Worm (Caenorhabditis elegans): ENCODE data around the gene ard-1.

Gene ard-1

ce11 chrIV:11146962-11147470 is 15.9 kb downstream of the ard-1 start, which contains the start of gene pigq-1 (continued):
- TF ChIP-seq hrde-1 (tag; optimal IDR thresholded peaks at IDR 0.05; ENCODE audit: borderline replicate concordance) (peak; percentile 90), B0336.3 (GFP tag; IDR thresholded peaks at IDR 0.05) (peak; percentile 81; the same call in 1 of the 2 replicates), tlf-1 (GFP tag; optimal IDR thresholded peaks at IDR 0.05) (peak; percentile 80), nhr-27 (tag; optimal IDR thresholded peaks at IDR 0.05) (peak; percentile 30), let-607 (tag; optimal IDR thresholded peaks at IDR 0.05) (peak in 1 of 2 experiments; percentile 34), F10E7.11 (tag; optimal IDR thresholded peaks at IDR 0.05) (peak; percentile 37), dpff-1 (tag; optimal IDR thresholded peaks at IDR 0.05) (peak; percentile 95), snpc-1.1 (tag; optimal IDR thresholded peaks at IDR 0.05; ENCODE audit: insufficient read depth) (peak; percentile 51), gei-17 (GFP tag; optimal IDR thresholded peaks at IDR 0.05) (no peak), die-1 (tag; optimal IDR thresholded peaks at IDR 0.05) (peak; percentile 61), ceh-79 (tag; optimal IDR thresholded peaks at IDR 0.05) (no peak), F39B2.1 (GFP tag; IDR thresholded peaks at IDR 0.05) (peak; percentile 47; the same call in 1 of the 2 replicates), snpc-1.3 (tag; optimal IDR thresholded peaks at IDR 0.05; ENCODE audit: insufficient read depth) (peak; percentile 72), atf-7 (tag; optimal IDR thresholded peaks at IDR 0.05) (peak; percentile 71), egrh-3 (GFP tag; IDR thresholded peaks at IDR 0.05) (no peak), cebp-1 (GFP tag; IDR thresholded peaks at IDR 0.05) (no peak), cebp-1 (tag; optimal IDR thresholded peaks at IDR 0.05) (peak; percentile 35), madf-10 (tag; optimal IDR thresholded peaks at IDR 0.05) (peak; percentile 33), sptf-2 (GFP tag; optimal IDR thresholded peaks at IDR 0.05) (no peak), zim-3 (tag; optimal IDR thresholded peaks at IDR 0.05) (peak; percentile 38), F33H1.4 (GFP tag; IDR thresholded peaks at IDR 0.05) (no peak), ceh-100 (GFP tag; IDR thresholded peaks at IDR 0.05) (0 out of 2 replicates have a peak, but pooled peaks have one; percentile 25), him-1 (tag; optimal IDR thresholded peaks at IDR 0.05) (peak; percentile 56), ZK185.1 (tag; optimal IDR thresholded peaks at IDR 0.05; ENCODE audit: poor library complexity, severe bottlenecking) (peak; percentile 83), hmg-20 (GFP tag; IDR thresholded peaks at IDR 0.05) (no peak), repo-1 (tag; optimal IDR thresholded peaks at IDR 0.05) (peak; percentile 78), snpc-4 (GFP tag; optimal IDR thresholded peaks at IDR 0.05) (no peak), snpc-4 (tag; optimal IDR thresholded peaks at IDR 0.05) (peak in 2 of 4 experiments; percentile 47 to 48), aptf-2 (GFP tag; conservative IDR thresholded peaks at IDR 0.05) (no peak), lin-35 (GFP tag; optimal IDR thresholded peaks at IDR 0.05) (peak in 2 of 3 experiments; percentile 23 to 58), athp-1 (tag; optimal IDR thresholded peaks at IDR 0.05) (peak; percentile 52), egl-44 (GFP tag; IDR thresholded peaks at IDR 0.05) (no peak)

DNA sequence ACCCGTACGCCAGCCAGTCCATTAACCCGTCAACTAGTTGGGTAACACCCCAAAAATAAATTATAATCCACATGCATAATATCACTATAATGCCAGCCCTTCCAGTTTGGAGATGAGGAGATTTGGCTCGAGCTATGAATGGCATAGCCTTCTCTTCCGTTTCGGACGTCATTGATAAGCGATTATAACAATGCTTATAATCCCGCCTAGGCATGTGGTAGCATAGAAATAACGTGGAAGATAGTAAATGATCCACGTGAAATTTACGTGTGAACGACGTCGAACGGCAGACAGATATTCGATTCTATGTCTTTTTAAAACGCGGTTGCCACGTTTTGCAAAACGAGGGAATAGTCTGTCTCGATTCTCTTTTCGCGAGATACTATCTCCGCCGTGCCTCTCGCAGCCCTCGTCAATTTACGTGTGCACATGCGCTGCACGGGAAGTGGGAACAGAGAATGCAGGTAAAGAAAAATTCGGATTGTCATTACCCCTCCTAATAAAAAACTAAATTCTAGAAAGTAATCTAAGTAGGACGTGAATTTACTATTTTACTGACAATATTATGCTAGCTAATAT is 17.8 kb downstream of the ard-1 start:
- 0 out of 2 replicates have a peak, but pooled peaks have one; percentile 22 for TF ChIP-seq madf-6 (GFP tag; IDR thresholded peaks at IDR 0.05)
- TF ChIP-seq cebp-1 (GFP tag; IDR thresholded peaks at IDR 0.05), result no peak
- peak; percentile 15 for TF ChIP-seq cebp-1 (tag; optimal IDR thresholded peaks at IDR 0.05)
- TF ChIP-seq lsl-1 (GFP tag; optimal IDR thresholded peaks at IDR 0.05), result no peak
- TF ChIP-seq madf-10 (tag; optimal IDR thresholded peaks at IDR 0.05), result no peak
- no peak for TF ChIP-seq Y53G8AR.9 (GFP tag; conservative IDR thresholded peaks at IDR 0.05)
- no peak for TF ChIP-seq B0261.1 (tag; optimal IDR thresholded peaks at IDR 0.05)
- no peak for TF ChIP-seq rec-8 (tag; optimal IDR thresholded peaks at IDR 0.05)
- no peak for TF ChIP-seq ztf-6 (GFP tag; IDR thresholded peaks at IDR 0.05)
- no peak for TF ChIP-seq F52B5.7 (tag; optimal IDR thresholded peaks at IDR 0.05)
- no peak for TF ChIP-seq zim-3 (tag; optimal IDR thresholded peaks at IDR 0.05)
- peak; percentile 47 for TF ChIP-seq attf-5 (GFP tag; optimal IDR thresholded peaks at IDR 0.05)
- TF ChIP-seq hmg-1.2 (GFP tag; IDR thresholded peaks at IDR 0.05), result peak; percentile 35; the same call in 1 of the 2 replicates
- peak; percentile 31; the same call in 1 of the 2 replicates for TF ChIP-seq dox-1 (GFP tag; IDR thresholded peaks at IDR 0.05)
- TF ChIP-seq F57C9.4 (tag; optimal IDR thresholded peaks at IDR 0.05), result no peak
- peak; percentile 18 for TF ChIP-seq ztf-3 (GFP tag; optimal IDR thresholded peaks at IDR 0.05)
- no peak for TF ChIP-seq mes-4 (tag; optimal IDR thresholded peaks at IDR 0.05)
- no peak for TF ChIP-seq somi-1 (GFP tag; optimal IDR thresholded peaks at IDR 0.05)
- peak; percentile 11 for TF ChIP-seq tbp1 (GFP tag; optimal IDR thresholded peaks at IDR 0.05)

All from whole organism, young adult.